Fruit fly (Drosophila melanogaster) whole organism, wandering third instar larva: ENCODE results near the gene Rab10.
"Not testable (repeated sequence)": the region's sequence is repeated elsewhere in the genome, so short reads cannot be mapped to it uniquely, and the experiment has no call there.

Source experiments
- CG32264 ChIP-seq: fragments of 200-800 bp; sonication (Bioruptor generic); optimal IDR thresholded peaks from 2 replicates; lab custom pipeline; 2016; ENCODE audit warnings: missing biosample characterization, missing genetic modification characterization
- CG9705 ChIP-seq: fragments of 200-800 bp; sonication (Bioruptor generic); optimal IDR thresholded peaks from 2 replicates; lab custom pipeline; 2018; ENCODE audit warnings: missing biosample characterization, mild to moderate bottlenecking, missing genetic modification characterization
- CrebA ChIP-seq: fragments of 200-800 bp; sonication (Bioruptor generic); optimal IDR thresholded peaks from 2 replicates; lab custom pipeline; 2016; ENCODE audit warnings: missing biosample characterization, mild to moderate bottlenecking, missing genetic modification characterization, borderline replicate concordance
- Dfd ChIP-seq: fragments of >200 bp; optimal IDR thresholded peaks from 2 replicates; lab custom pipeline; 2017; ENCODE audit warnings: missing biosample characterization, missing genetic modification characterization
- Dif ChIP-seq: fragments of 200-275, 200-300 bp; sonication (Bioruptor generic); optimal IDR thresholded peaks from 2 replicates; lab custom pipeline; 2018; ENCODE audit warnings: missing biosample characterization, missing genetic modification characterization; ENCODE audit not compliant: partially characterized antibody
- HLH106 ChIP-seq: fragments of 200-800 bp; optimal IDR thresholded peaks from 3 replicates; lab custom pipeline; 2019; ENCODE audit warnings: missing biosample characterization, mild to moderate bottlenecking, missing genetic modification characterization, moderate library complexity
- Hnf4 ChIP-seq: fragments of 200-800 bp; sonication (Bioruptor generic); optimal IDR thresholded peaks from 2 replicates; lab custom pipeline; 2016; ENCODE audit warnings: missing biosample characterization, mild to moderate bottlenecking, missing genetic modification characterization
- Hr78 ChIP-seq: fragments of >200 bp; optimal IDR thresholded peaks from 2 replicates; lab custom pipeline; 2017; ENCODE audit warnings: missing biosample characterization, missing genetic modification characterization
- Jra ChIP-seq: sonication (Bioruptor generic); optimal IDR thresholded peaks from 2 replicates; lab custom pipeline; 2016; ENCODE audit warnings: missing biosample characterization, missing genetic modification characterization
- Mio ChIP-seq: sonication (Bioruptor generic); optimal IDR thresholded peaks from 2 replicates; lab custom pipeline; 2016; ENCODE audit warnings: missing biosample characterization, missing genetic modification characterization
- Myc ChIP-seq: fragments of >200 bp; optimal IDR thresholded peaks from 2 replicates; lab custom pipeline; 2017
- N ChIP-seq: fragments of >200 bp; optimal IDR thresholded peaks from 2 replicates; lab custom pipeline; 2018; ENCODE audit warnings: missing biosample characterization, missing external identifiers, missing genetic modification characterization
- OdsH ChIP-seq: fragments of 200-800 bp; sonication (Bioruptor generic); optimal IDR thresholded peaks from 2 replicates; lab custom pipeline; 2016; ENCODE audit warnings: missing biosample characterization, mild to moderate bottlenecking, missing genetic modification characterization
- Rel ChIP-seq, 2 experiments: fragments of 200-800 bp; sonication (Bioruptor generic) in 1 of 2; optimal IDR thresholded peaks; 2 replicates in 1 of 2; 3 replicates in 1 of 2; lab custom pipeline; 2016 to 2019; ENCODE audit warnings: mild to moderate bottlenecking in 2 of 2, missing biosample characterization in 2 of 2, missing genetic modification characterization in 2 of 2, moderate library complexity in 1 of 2
- Sp1 ChIP-seq: fragments of 200-800 bp; sonication (Bioruptor generic); optimal IDR thresholded peaks from 3 replicates; lab custom pipeline; 2019; ENCODE audit warnings: missing biosample characterization, mild to moderate bottlenecking, missing genetic modification characterization, moderate library complexity
- Vsx2 ChIP-seq: fragments of 200-300, 225-300 bp; sonication (Bioruptor generic); optimal IDR thresholded peaks from 2 replicates; lab custom pipeline; 2018; ENCODE audit warnings: missing biosample characterization, missing genetic modification characterization; ENCODE audit not compliant: partially characterized antibody
- br ChIP-seq: fragments of 200-800 bp; sonication (Bioruptor generic); optimal IDR thresholded peaks from 2 replicates; lab custom pipeline; 2016; ENCODE audit warnings: missing biosample characterization, missing genetic modification characterization
- dl ChIP-seq, 2 experiments: fragments of 175-275, 200-275 bp in 1 of 2; fragments of 200-275 bp in 1 of 2; sonication (Bioruptor generic); optimal IDR thresholded peaks; lab custom pipeline; 2018; ENCODE audit warnings: mild to moderate bottlenecking in 2 of 2, missing biosample characterization in 2 of 2, missing genetic modification characterization in 2 of 2, moderate library complexity in 2 of 2; ENCODE audit not compliant: partially characterized antibody in 2 of 2, insufficient read depth in 1 of 2
- dmrt93B ChIP-seq: fragments of 200-800 bp; sonication (Bioruptor generic); optimal IDR thresholded peaks from 2 replicates; lab custom pipeline; 2018; ENCODE audit warnings: missing biosample characterization, mild to moderate bottlenecking, missing genetic modification characterization
- dsf ChIP-seq: sonication (Bioruptor generic); optimal IDR thresholded peaks from 2 replicates; lab custom pipeline; 2016; ENCODE audit warnings: missing biosample characterization, missing genetic modification characterization, borderline replicate concordance
- ey ChIP-seq: fragments of 200-800 bp; sonication (Bioruptor generic); optimal IDR thresholded peaks from 2 replicates; lab custom pipeline; 2016; ENCODE audit warnings: missing biosample characterization, missing genetic modification characterization
- foxo ChIP-seq, 2 experiments: fragments of 200-800 bp; sonication (Bioruptor generic); optimal IDR thresholded peaks; 2 replicates in 1 of 2; 3 replicates in 1 of 2; lab custom pipeline; 2016 to 2017; ENCODE audit warnings: missing biosample characterization in 2 of 2, missing genetic modification characterization in 2 of 2
- fru ChIP-seq: fragments of 200-800 bp; sonication (Bioruptor generic); optimal IDR thresholded peaks from 3 replicates; lab custom pipeline; 2016; ENCODE audit warnings: missing biosample characterization, mild to moderate bottlenecking, missing genetic modification characterization
- h ChIP-seq: fragments of 200-800 bp; sonication (Bioruptor generic); optimal IDR thresholded peaks from 3 replicates; lab custom pipeline; 2016; ENCODE audit warnings: missing biosample characterization, mild to moderate bottlenecking, missing genetic modification characterization
- jim ChIP-seq: fragments of 175-275, 200-325 bp; sonication (Bioruptor generic); optimal IDR thresholded peaks from 2 replicates; lab custom pipeline; 2016; ENCODE audit warnings: missing biosample characterization, mild to moderate bottlenecking, missing genetic modification characterization
- lola ChIP-seq: fragments of >200 bp; optimal IDR thresholded peaks from 2 replicates; lab custom pipeline; 2017; ENCODE audit warnings: missing biosample characterization, missing genetic modification characterization
- pan ChIP-seq: fragments of >200 bp; optimal IDR thresholded peaks from 2 replicates; lab custom pipeline; 2017
- psq ChIP-seq: fragments of 200-800 bp; sonication (Bioruptor generic); optimal IDR thresholded peaks from 3 replicates; lab custom pipeline; 2017; ENCODE audit warnings: missing biosample characterization, mild to moderate bottlenecking, missing genetic modification characterization, moderate library complexity
- rgr ChIP-seq: fragments of 200-800 bp; sonication (Bioruptor generic); optimal IDR thresholded peaks from 3 replicates; lab custom pipeline; 2016; ENCODE audit warnings: missing biosample characterization, mild to moderate bottlenecking, missing genetic modification characterization
- sage ChIP-seq: fragments of 200-800 bp; sonication (Bioruptor generic); optimal IDR thresholded peaks from 2 replicates; lab custom pipeline; 2016; ENCODE audit warnings: missing biosample characterization, mild to moderate bottlenecking, missing genetic modification characterization
- sv ChIP-seq: fragments of 200-800 bp; sonication (Bioruptor generic); optimal IDR thresholded peaks from 3 replicates; lab custom pipeline; 2016; ENCODE audit warnings: missing biosample characterization, missing genetic modification characterization
- tai ChIP-seq: sonication (Bioruptor generic); optimal IDR thresholded peaks from 2 replicates; lab custom pipeline; 2016; ENCODE audit warnings: missing biosample characterization, missing genetic modification characterization
- usp ChIP-seq: fragments of >200 bp; optimal IDR thresholded peaks from 2 replicates; lab custom pipeline; 2017; ENCODE audit warnings: missing biosample characterization, missing genetic modification characterization
- woc ChIP-seq: sonication (Bioruptor generic); optimal IDR thresholded peaks from 2 replicates; lab custom pipeline; 2016; ENCODE audit warnings: missing biosample characterization, mild to moderate bottlenecking, missing genetic modification characterization

The Rab10 gene

DNA sequence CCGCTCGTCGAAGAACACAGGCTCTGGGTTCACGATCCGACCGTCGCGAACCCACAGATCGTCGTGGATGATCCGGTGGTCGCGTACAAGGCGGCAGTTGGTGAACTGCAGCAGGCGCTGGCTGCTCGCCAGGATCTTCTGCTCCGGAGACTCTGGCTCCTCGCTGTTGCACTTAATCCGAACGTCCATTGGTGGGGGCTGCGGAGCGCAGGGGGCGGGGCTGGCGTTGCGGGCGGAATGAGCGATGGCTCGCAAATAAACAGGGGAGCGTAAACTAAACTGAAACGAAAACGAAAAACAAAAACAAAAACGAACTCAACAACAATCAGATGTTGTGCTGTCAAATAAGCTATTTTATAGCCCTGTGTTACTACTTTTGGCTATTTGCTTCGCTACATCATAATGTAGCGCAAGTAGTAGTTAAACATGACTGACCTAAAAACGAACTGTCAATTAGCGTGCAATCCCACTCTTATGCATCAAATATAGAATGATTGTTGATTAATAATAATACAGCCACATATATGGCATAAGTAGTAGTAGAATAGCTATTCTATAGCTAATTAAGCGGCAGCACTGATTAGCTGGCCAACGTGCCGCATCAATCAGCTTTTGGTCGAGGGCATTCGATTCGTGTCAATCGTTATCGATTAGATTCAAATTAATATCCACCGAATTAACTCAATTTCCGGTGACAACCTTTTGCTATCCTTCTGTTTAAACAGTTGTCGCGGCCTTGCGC lies 5.9 kb downstream of the Rab10 start, which contains the start of gene CG17065:
TSS of gene CG17065 (minus strand) at position 351 of the 742 bp plus-strand sequence.
- TF ChIP-seq OdsH (GFP tag; lab: Kevin White, UChicago), result no peak
- TF ChIP-seq usp (GFP tag; lab: Kevin White, UChicago), result no peak
- TF ChIP-seq lola (GFP tag; lab: Kevin White, UChicago), result no peak
- peak; percentile 39 for TF ChIP-seq Dif
- TF ChIP-seq Myc (lab: Kevin White, UChicago), result peak; percentile 99
- no peak for TF ChIP-seq N
- TF ChIP-seq ey (GFP tag; lab: Kevin White, UChicago), result no peak
- peak; percentile 55 for TF ChIP-seq HLH106
- TF ChIP-seq h (GFP tag; lab: Kevin White, UChicago), result peak; percentile 25
- no peak for TF ChIP-seq dsf (GFP tag; lab: Kevin White, UChicago)
- no peak for TF ChIP-seq tai (GFP tag; lab: Kevin White, UChicago)
- TF ChIP-seq Vsx2 (GFP tag; lab: Kevin White, UChicago), result no peak
- TF ChIP-seq dl (GFP tag; optimal IDR thresholded peaks at IDR 0.05; lab: Kevin White, UChicago; ENCODE audit: insufficient read depth in 1 of 2, partially characterized antibody in 2 of 2), result no peak
- TF ChIP-seq CrebA (GFP tag; lab: Kevin White, UChicago), result no peak
- no peak for TF ChIP-seq Dfd
- TF ChIP-seq CG32264 (GFP tag; lab: Kevin White, UChicago), result no peak
- TF ChIP-seq Rel (GFP tag; optimal IDR thresholded peaks at IDR 0.05; lab: Kevin White, UChicago), result no peak
- TF ChIP-seq Rel (tag; optimal IDR thresholded peaks at IDR 0.05; lab: Kevin White, UChicago), result no peak
- no peak for TF ChIP-seq pan (lab: Kevin White, UChicago)
- peak; percentile 10 for TF ChIP-seq CG9705
- peak; percentile 6 for TF ChIP-seq sv
- TF ChIP-seq sage (GFP tag; lab: Kevin White, UChicago), result no peak
- TF ChIP-seq fru, result no peak
- TF ChIP-seq dmrt93B (GFP tag; lab: Kevin White, UChicago), result peak; percentile 5
- peak; percentile 24 for TF ChIP-seq Sp1 (GFP tag; lab: Kevin White, UChicago)
- peak; percentile 5 for TF ChIP-seq rgr (GFP tag; lab: Kevin White, UChicago)
- TF ChIP-seq foxo (GFP tag; optimal IDR thresholded peaks at IDR 0.05; lab: Kevin White, UChicago), result peak in 1 of 2 experiments; percentile 15
- no peak for TF ChIP-seq Hr78 (GFP tag; lab: Kevin White, UChicago)
- peak; percentile 90 for TF ChIP-seq woc (GFP tag; lab: Kevin White, UChicago)
- no peak for TF ChIP-seq Jra (GFP tag; lab: Kevin White, UChicago)
- no peak for TF ChIP-seq Mio (GFP tag; lab: Kevin White, UChicago)
- no peak for TF ChIP-seq Hnf4 (GFP tag; lab: Kevin White, UChicago)
- TF ChIP-seq br (GFP tag; lab: Kevin White, UChicago), result no peak
- no peak for TF ChIP-seq psq (GFP tag; lab: Kevin White, UChicago)
- TF ChIP-seq jim, result no peak

DNA sequence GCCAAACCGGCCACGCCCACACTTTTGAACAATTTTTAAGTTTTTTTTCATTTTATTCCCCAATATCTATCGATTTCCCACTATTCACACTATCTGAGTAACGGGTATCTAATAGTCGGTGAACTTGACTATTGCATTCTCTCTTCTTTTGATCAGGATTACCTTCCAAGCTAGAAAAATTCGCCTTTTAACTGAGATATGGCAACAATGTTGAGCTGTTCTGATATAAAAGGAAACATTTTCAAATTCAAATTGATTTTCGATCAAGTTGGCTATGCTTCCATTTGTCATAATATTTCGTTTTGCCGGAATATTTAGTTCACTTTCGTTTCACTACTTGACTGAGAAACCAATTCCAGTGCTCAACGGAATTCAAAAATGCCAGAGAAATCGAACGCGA lies 7.8 kb downstream of the Rab10 start, which contains the start of gene CG42577:
TSS of gene CG42577 (plus strand) at position 301 of the 400 bp plus-strand sequence.
- TF ChIP-seq CG32264, Jra, dsf (GFP tag; lab: Kevin White, UChicago): not testable (repeated sequence)

DNA sequence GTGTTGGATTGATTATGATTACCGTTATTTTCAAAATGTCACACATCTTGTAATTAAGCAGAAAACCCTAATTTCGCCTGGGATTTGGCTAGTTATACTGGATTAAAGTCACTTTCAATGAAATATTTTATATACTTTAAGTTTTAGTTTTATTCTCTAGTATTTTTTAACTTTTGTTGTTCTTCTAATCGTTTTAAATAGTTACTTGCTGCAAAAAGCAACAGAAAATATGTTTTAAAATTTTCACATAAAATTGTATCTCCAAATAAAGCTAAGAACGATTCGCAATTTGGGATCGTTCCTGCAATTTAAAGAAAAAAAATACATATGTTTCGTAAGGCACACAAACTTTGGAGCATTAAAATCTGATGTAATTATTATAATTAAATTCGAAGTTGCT lies 18.5 kb downstream of the Rab10 start, which contains the start of gene Inx6:
TSS of gene Inx6 (minus strand) at position 101 of the 400 bp plus-strand sequence.
- TF ChIP-seq usp (GFP tag; lab: Kevin White, UChicago) (no peak), h (GFP tag; lab: Kevin White, UChicago) (no peak), Mio (GFP tag; lab: Kevin White, UChicago) (no peak)
